Fruit fly (Drosophila melanogaster): ENCODE data around the gene mael.

dm6 chr3L:22713605-22714004 is 7.4 kb upstream of the mael start:
- TF ChIP-seq CG7839 (tag; optimal IDR thresholded peaks at IDR 0.05) (no peak), CG12219 (GFP tag; optimal IDR thresholded peaks at IDR 0.05) (no peak), HmgZ (tag; optimal IDR thresholded peaks at IDR 0.05) (no peak), Scr (GFP tag; IDR thresholded peaks at IDR 0.05; ENCODE audit: partially characterized antibody) (no peak), zfh1 (GFP tag; IDR thresholded peaks at IDR 0.05) (no peak), sqz (GFP tag; optimal IDR thresholded peaks at IDR 0.05) (no peak), YL-1 (GFP tag; optimal IDR thresholded peaks at IDR 0.05) (no peak), fd102C (GFP tag; optimal IDR thresholded peaks at IDR 0.05) (no peak), CG16813 (GFP tag; IDR thresholded peaks at IDR 0.05; ENCODE audit: partially characterized antibody) (no peak), zen2 (GFP tag; IDR thresholded peaks at IDR 0.05; ENCODE audit: partially characterized antibody) (no peak), ash1 (GFP tag; optimal IDR thresholded peaks at IDR 0.05) (no peak), Eip74EF (GFP tag; optimal IDR thresholded peaks at IDR 0.05) (no peak)

Measured in whole organism, embryonic.